Fruit fly (Drosophila melanogaster) Kc167 (cell line): ENCODE data around the gene CG1695.

Experiments used
- Sin3A ChIP-seq: fragments of >200 bp; optimal IDR thresholded peaks from 2 replicates; lab custom pipeline; 2018; ENCODE audit warnings: missing external identifiers
- h ChIP-seq: fragments of >200 bp; optimal IDR thresholded peaks from 3 replicates; lab custom pipeline; 2018; ENCODE audit warnings: missing external identifiers
- insv ChIP-seq: fragments of >200 bp; optimal IDR thresholded peaks from 3 replicates; lab custom pipeline; 2018; ENCODE audit warnings: missing external identifiers

DNA sequence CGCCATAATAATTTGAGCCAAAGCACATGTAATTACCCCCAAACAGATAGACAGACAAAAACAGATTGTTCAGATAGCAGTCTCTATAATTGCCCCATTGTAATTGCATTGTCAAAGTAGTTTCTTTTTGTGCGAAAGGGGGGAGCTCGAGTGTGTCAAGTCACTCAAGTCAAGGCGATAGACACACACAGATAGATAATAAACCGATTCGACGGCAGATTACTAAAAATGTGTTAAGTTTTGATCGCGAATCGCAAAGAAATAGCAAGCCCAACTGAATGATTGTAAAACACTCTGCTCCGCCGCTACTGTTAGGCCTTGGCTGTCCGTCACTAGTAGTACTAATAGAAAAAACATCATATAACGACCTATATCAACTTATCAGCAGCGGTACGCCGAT lies 58.9 kb downstream of the CG1695 start:
- TF ChIP-seq insv (lab: Kevin White, UChicago), result no peak
- TF ChIP-seq h (lab: Kevin White, UChicago), result no peak
- TF ChIP-seq Sin3A (lab: Kevin White, UChicago), result no peak
